Fruit fly (Drosophila melanogaster) whole organism, embryonic: ENCODE measurements around the gene CG4267.

Experiments
- Antp ChIP-seq: fragments of 200-800 bp; sonication (Bioruptor generic); optimal IDR thresholded peaks from 3 replicates; lab custom pipeline; 2016; ENCODE audit warnings: missing biosample characterization, missing genetic modification characterization
- CG10366 ChIP-seq: fragments of 200-800 bp; sonication (Bioruptor generic); IDR thresholded peaks from 2 replicates; pipeline ENCODE4 v1.3.6; 2022; ENCODE audit warnings: missing biosample characterization, missing genetic modification characterization
- CG10543 ChIP-seq: fragments of 200-800 bp; sonication (Bioruptor generic); optimal IDR thresholded peaks from 3 replicates; lab custom pipeline; 2017; ENCODE audit warnings: missing biosample characterization, mild to moderate bottlenecking, missing genetic modification characterization, moderate library complexity
- CG10654 ChIP-seq: fragments of 200-800 bp; sonication (Bioruptor generic); optimal IDR thresholded peaks from 2 replicates; lab custom pipeline; 2016; ENCODE audit warnings: missing biosample characterization, missing genetic modification characterization
- CG12104 ChIP-seq: fragments of 200-800 bp; sonication (Bioruptor generic); optimal IDR thresholded peaks from 3 replicates; lab custom pipeline; 2016; ENCODE audit warnings: missing biosample characterization, missing genetic modification characterization
- CG14667 ChIP-seq: fragments of 200-800 bp; sonication (Bioruptor generic); IDR thresholded peaks from 2 replicates; pipeline ENCODE4 v1.3.6; 2022; ENCODE audit warnings: missing biosample characterization, missing genetic modification characterization
- CG16815 ChIP-seq: fragments of 200-800 bp; sonication (Bioruptor generic); optimal IDR thresholded peaks from 3 replicates; lab custom pipeline; 2017; ENCODE audit warnings: missing biosample characterization, mild to moderate bottlenecking, missing genetic modification characterization
- CG17361 ChIP-seq: fragments of 200-800 bp; sonication (Bioruptor generic); IDR thresholded peaks from 3 replicates; pipeline ENCODE4 v1.3.6; 2022; ENCODE audit warnings: missing biosample characterization, missing genetic modification characterization
- CG17612 ChIP-seq: fragments of 200-800 bp; sonication (Bioruptor generic); IDR thresholded peaks from 2 replicates; pipeline ENCODE4 v1.3.6; 2022; ENCODE audit warnings: missing biosample characterization, missing genetic modification characterization
- CG3281 ChIP-seq: fragments of 200-800 bp; sonication (Bioruptor generic); optimal IDR thresholded peaks from 3 replicates; lab custom pipeline; 2017; ENCODE audit warnings: missing biosample characterization, mild to moderate bottlenecking, missing genetic modification characterization
- CG3407 ChIP-seq: fragments of 200-800 bp; sonication (Bioruptor generic); optimal IDR thresholded peaks from 2 replicates; lab custom pipeline; 2018; ENCODE audit warnings: missing biosample characterization, mild to moderate bottlenecking, missing genetic modification characterization
- CG34224 ChIP-seq: fragments of 200-800 bp; sonication (Bioruptor generic); IDR thresholded peaks from 3 replicates; pipeline ENCODE4 v1.3.6; 2022; ENCODE audit warnings: missing biosample characterization, missing genetic modification characterization; ENCODE audit not compliant: partially characterized antibody
- CG7786 ChIP-seq: fragments of 200-800 bp; sonication (Bioruptor generic); optimal IDR thresholded peaks from 2 replicates; lab custom pipeline; 2016; ENCODE audit warnings: missing biosample characterization, missing genetic modification characterization
- CG7928 ChIP-seq: fragments of 200-800 bp; sonication (Bioruptor generic); optimal IDR thresholded peaks from 2 replicates; lab custom pipeline; 2017; ENCODE audit warnings: missing biosample characterization, mild to moderate bottlenecking, missing genetic modification characterization
- CG7963 ChIP-seq: fragments of 200-800 bp; sonication (Bioruptor generic); IDR thresholded peaks from 3 replicates; pipeline ENCODE4 v1.3.6; 2022; ENCODE audit warnings: missing biosample characterization, missing genetic modification characterization; ENCODE audit not compliant: partially characterized antibody
- CG9437 ChIP-seq: fragments of 200-800 bp; sonication (Bioruptor generic); optimal IDR thresholded peaks from 2 replicates; lab custom pipeline; 2018; ENCODE audit warnings: missing biosample characterization, mild to moderate bottlenecking, missing genetic modification characterization
- CG9609 ChIP-seq: fragments of 200-800 bp; sonication (Bioruptor generic); optimal IDR thresholded peaks from 3 replicates; lab custom pipeline; 2016; ENCODE audit warnings: missing biosample characterization, missing genetic modification characterization
- Dfd ChIP-seq, 2 experiments: fragments of >200 bp; optimal IDR thresholded peaks; 2 replicates each; lab custom pipeline; 2017; ENCODE audit warnings: missing biosample characterization in 2 of 2, missing genetic modification characterization in 2 of 2
- Elba2 ChIP-seq: fragments of 200-800 bp; sonication (Bioruptor generic); optimal IDR thresholded peaks from 3 replicates; lab custom pipeline; 2016; ENCODE audit warnings: missing biosample characterization, missing genetic modification characterization
- GATAe ChIP-seq: fragments of 200-800 bp; sonication (Bioruptor generic); conservative IDR thresholded peaks from 2 replicates; pipeline ENCODE4 v1.3.6; 2022; ENCODE audit warnings: missing biosample characterization, missing genetic modification characterization
- H2.0 ChIP-seq: fragments of 200-800 bp; sonication (Bioruptor generic); IDR thresholded peaks from 2 replicates; pipeline ENCODE4 v1.3.6; 2022; ENCODE audit warnings: missing biosample characterization, missing genetic modification characterization
- HLH3B ChIP-seq: fragments of 200-800 bp; sonication (Bioruptor generic); IDR thresholded peaks from 2 replicates; pipeline ENCODE4 v1.3.6; 2022; ENCODE audit warnings: missing biosample characterization, missing genetic modification characterization
- Lpt ChIP-seq: fragments of >200 bp; optimal IDR thresholded peaks from 2 replicates; lab custom pipeline; 2018; ENCODE audit warnings: missing biosample characterization, missing genetic modification characterization
- Mad ChIP-seq: fragments of 200-800 bp; sonication (Bioruptor generic); optimal IDR thresholded peaks from 2 replicates; lab custom pipeline; 2016; ENCODE audit warnings: missing biosample characterization, missing genetic modification characterization
- Nf-YB ChIP-seq: fragments of 200-800 bp; sonication (Bioruptor generic); optimal IDR thresholded peaks from 3 replicates; lab custom pipeline; 2019; ENCODE audit warnings: missing biosample characterization, mild to moderate bottlenecking, missing genetic modification characterization, moderate library complexity
- Optix ChIP-seq: fragments of 200-800 bp; sonication (Bioruptor generic); IDR thresholded peaks from 3 replicates; pipeline ENCODE4 v1.3.6; 2022; ENCODE audit warnings: missing biosample characterization, missing genetic modification characterization
- Ravus ChIP-seq: fragments of 200-800 bp; sonication (Bioruptor generic); IDR thresholded peaks from 2 replicates; pipeline ENCODE4 v1.3.6; 2022; ENCODE audit warnings: missing biosample characterization, missing genetic modification characterization
- Sox100B ChIP-seq: fragments of 200-800 bp; sonication (Bioruptor generic); optimal IDR thresholded peaks from 3 replicates; lab custom pipeline; 2018; ENCODE audit warnings: missing biosample characterization, mild to moderate bottlenecking, missing genetic modification characterization
- TFAM ChIP-seq: fragments of 200-800 bp; sonication (Bioruptor generic); optimal IDR thresholded peaks from 2 replicates; lab custom pipeline; 2017; ENCODE audit warnings: missing biosample characterization, missing genetic modification characterization, inconsistent platforms
- al ChIP-seq: fragments of 200-800 bp; sonication (Bioruptor generic); IDR thresholded peaks from 2 replicates; pipeline ENCODE4 v1.3.6; 2022; ENCODE audit warnings: missing biosample characterization, missing genetic modification characterization
- ap ChIP-seq: fragments of 200-800 bp; sonication (Bioruptor generic); IDR thresholded peaks from 2 replicates; pipeline ENCODE4 v1.3.6; 2022; ENCODE audit warnings: missing biosample characterization, missing genetic modification characterization
- ara ChIP-seq: fragments of 200-800 bp; sonication (Bioruptor generic); IDR thresholded peaks from 2 replicates; pipeline ENCODE4 v1.3.6; 2022; ENCODE audit warnings: missing biosample characterization, missing genetic modification characterization
- az2 ChIP-seq: fragments of 200-800 bp; sonication (Bioruptor generic); optimal IDR thresholded peaks from 3 replicates; lab custom pipeline; 2016; ENCODE audit warnings: missing biosample characterization, missing genetic modification characterization
- cas ChIP-seq: fragments of 200-800 bp; sonication (Bioruptor generic); IDR thresholded peaks from 2 replicates; pipeline ENCODE4 v1.3.6; 2022; ENCODE audit warnings: missing biosample characterization, missing genetic modification characterization
- cg ChIP-seq: fragments of 200-800 bp; sonication (Bioruptor generic); optimal IDR thresholded peaks from 3 replicates; lab custom pipeline; 2019; ENCODE audit warnings: missing biosample characterization, mild to moderate bottlenecking, missing genetic modification characterization, moderate library complexity
- corto ChIP-seq: fragments of 200-800 bp; sonication (Bioruptor generic); optimal IDR thresholded peaks from 2 replicates; lab custom pipeline; 2016; ENCODE audit warnings: missing biosample characterization, mild to moderate bottlenecking, missing genetic modification characterization, moderate library complexity
- crol ChIP-seq: fragments of 200-800 bp; sonication (Bioruptor generic); IDR thresholded peaks from 2 replicates; pipeline ENCODE4 v1.3.6; 2022; ENCODE audit warnings: missing biosample characterization, missing genetic modification characterization
- cwo ChIP-seq: fragments of 200-800 bp; sonication (Bioruptor generic); optimal IDR thresholded peaks from 3 replicates; lab custom pipeline; 2017; ENCODE audit warnings: missing biosample characterization, missing genetic modification characterization, mild to moderate bottlenecking, moderate library complexity, missing genetic modification reagents
- dan ChIP-seq: fragments of 200-800 bp; sonication (Bioruptor generic); IDR thresholded peaks from 2 replicates; pipeline ENCODE4 v1.3.6; 2022; ENCODE audit warnings: missing biosample characterization, missing genetic modification characterization
- eve ChIP-seq, 2 experiments: fragments of >200 bp; optimal IDR thresholded peaks; 2 replicates each; lab custom pipeline; 2017; ENCODE audit warnings: missing biosample characterization in 2 of 2, missing genetic modification characterization in 2 of 2
- fd64A ChIP-seq: fragments of 200-800 bp; sonication (Bioruptor generic); optimal IDR thresholded peaks from 3 replicates; lab custom pipeline; 2018; ENCODE audit warnings: missing biosample characterization, mild to moderate bottlenecking, missing genetic modification characterization
- gt ChIP-seq: fragments of 200-800 bp; sonication (Bioruptor generic); IDR thresholded peaks from 2 replicates; pipeline ENCODE4 v1.3.6; 2022; ENCODE audit warnings: missing biosample characterization, missing genetic modification characterization
- inv ChIP-seq: fragments of 200-800 bp; sonication (Bioruptor generic); IDR thresholded peaks from 2 replicates; pipeline ENCODE4 v1.3.6; 2022; ENCODE audit warnings: missing biosample characterization, missing genetic modification characterization; ENCODE audit not compliant: partially characterized antibody
- pho ChIP-seq: fragments of 200-800 bp; sonication (Bioruptor generic); optimal IDR thresholded peaks from 2 replicates; lab custom pipeline; 2016; ENCODE audit warnings: missing biosample characterization, missing genetic modification characterization
- rib ChIP-seq: fragments of 200-800 bp; sonication (Bioruptor generic); IDR thresholded peaks from 2 replicates; pipeline ENCODE4 v1.3.6; 2022; ENCODE audit warnings: missing biosample characterization, missing genetic modification characterization
- ro ChIP-seq: fragments of 200-800 bp; sonication (Bioruptor generic); IDR thresholded peaks from 2 replicates; pipeline ENCODE4 v1.3.6; 2022; ENCODE audit warnings: missing biosample characterization, missing genetic modification characterization
- sens-2 ChIP-seq: fragments of 200-800 bp; sonication (Bioruptor generic); IDR thresholded peaks from 2 replicates; pipeline ENCODE4 v1.3.6; 2022; ENCODE audit warnings: missing biosample characterization, missing genetic modification characterization
- sim ChIP-seq: fragments of 200-800 bp; sonication (Bioruptor generic); IDR thresholded peaks from 2 replicates; pipeline ENCODE4 v1.3.6; 2022; ENCODE audit warnings: missing biosample characterization, missing genetic modification characterization
- tio ChIP-seq: fragments of 200-800 bp; sonication (Bioruptor generic); optimal IDR thresholded peaks from 2 replicates; lab custom pipeline; 2017; ENCODE audit warnings: missing biosample characterization, missing genetic modification characterization, inconsistent platforms
- trem ChIP-seq: fragments of 200-800 bp; optimal IDR thresholded peaks from 3 replicates; lab custom pipeline; 2019; ENCODE audit warnings: missing biosample characterization, mild to moderate bottlenecking, missing genetic modification characterization, moderate library complexity
- trh ChIP-seq: fragments of 200-800 bp; sonication (Bioruptor generic); optimal IDR thresholded peaks from 2 replicates; lab custom pipeline; 2016; ENCODE audit warnings: missing biosample characterization, missing genetic modification characterization
- zfh2 ChIP-seq: fragments of 200-800 bp; sonication (Bioruptor generic); optimal IDR thresholded peaks from 2 replicates; lab custom pipeline; 2016; ENCODE audit warnings: missing biosample characterization, missing genetic modification characterization

Gene CG4267

DNA sequence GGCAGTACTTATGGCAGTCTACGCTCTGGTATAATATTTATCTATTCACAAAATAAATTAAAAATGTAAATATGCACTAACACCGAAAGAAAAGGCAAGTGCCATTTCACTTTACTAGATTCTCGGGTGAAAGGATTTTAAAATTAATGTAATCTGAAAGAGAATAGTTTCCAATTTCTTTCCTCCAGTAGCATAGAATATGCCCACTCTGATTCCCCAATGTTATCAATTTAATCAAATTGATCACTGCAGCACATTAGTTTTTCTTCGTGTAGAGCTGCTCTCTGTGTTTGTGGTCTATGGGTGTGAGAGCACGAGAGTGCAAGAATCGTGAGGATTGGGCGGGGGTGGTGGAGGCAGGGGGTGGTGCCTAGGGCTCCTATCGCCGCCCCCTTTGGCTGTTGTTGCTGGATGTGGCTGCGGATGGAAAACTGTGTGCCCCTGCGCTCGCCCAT, 41.0 kb upstream of the CG4267 start (continued):
- peak; percentile 75 for TF ChIP-seq Optix (GFP tag; lab: Robert Waterston, UW)
- peak; percentile 60 for TF ChIP-seq CG10366 (GFP tag; lab: Robert Waterston, UW)
- peak; percentile 66 for TF ChIP-seq CG10654
- no peak for TF ChIP-seq cas (GFP tag; lab: Robert Waterston, UW)
- TF ChIP-seq CG10543 (GFP tag; lab: Kevin White, UChicago) = peak; percentile 26
- TF ChIP-seq CG17361 = no peak; the same call in 2 of the 3 replicates
- peak; percentile 58; the same call in 1 of the 2 replicates for TF ChIP-seq gt
- no peak for TF ChIP-seq sens-2 (GFP tag; lab: Robert Waterston, UW)
- TF ChIP-seq dan (GFP tag; lab: Robert Waterston, UW) = no peak
- TF ChIP-seq Nf-YB (GFP tag; lab: Kevin White, UChicago) = peak; percentile 66
- no peak for TF ChIP-seq Elba2
- TF ChIP-seq HLH3B (GFP tag; lab: Robert Waterston, UW) = peak; percentile 71
- TF ChIP-seq pho = no peak
- no peak for TF ChIP-seq CG17612 (GFP tag; lab: Robert Waterston, UW)
- peak; percentile 86 for TF ChIP-seq CG12104 (GFP tag; lab: Kevin White, UChicago)
- TF ChIP-seq rib (GFP tag; lab: Robert Waterston, UW) = no peak
- TF ChIP-seq H2.0 = peak; percentile 61
- TF ChIP-seq CG9609 (GFP tag; lab: Kevin White, UChicago) = peak; percentile 44
- peak; percentile 89 for TF ChIP-seq CG3407 (GFP tag; lab: Kevin White, UChicago)
- TF ChIP-seq CG16815 (GFP tag; lab: Kevin White, UChicago) = peak; percentile 80
- no peak for TF ChIP-seq zfh2 (GFP tag; lab: Kevin White, UChicago)
- TF ChIP-seq GATAe (GFP tag; lab: Robert Waterston, UW) = no peak
- TF ChIP-seq CG7963 = no peak
- peak; percentile 74 for TF ChIP-seq ap (GFP tag; lab: Robert Waterston, UW)
- TF ChIP-seq trh = peak; percentile 69
- TF ChIP-seq al (GFP tag; lab: Robert Waterston, UW) = no peak
- peak; percentile 89 for TF ChIP-seq trem (tag; lab: Kevin White, UChicago)
- TF ChIP-seq Sox100B (GFP tag; lab: Kevin White, UChicago) = peak; percentile 92
- TF ChIP-seq CG9437 (GFP tag; lab: Kevin White, UChicago) = peak; percentile 70
- peak in 1 of 2 experiments; percentile 92 for TF ChIP-seq eve (GFP tag; optimal IDR thresholded peaks at IDR 0.05; lab: Kevin White, UChicago)
- no peak for TF ChIP-seq Lpt (GFP tag; lab: Kevin White, UChicago)
- peak; percentile 50 for TF ChIP-seq cwo (GFP tag; lab: Kevin White, UChicago)
- TF ChIP-seq ro (GFP tag; lab: Robert Waterston, UW) = no peak
- peak; percentile 55; the same call in 1 of the 2 replicates for TF ChIP-seq sim (GFP tag; lab: Robert Waterston, UW)
- no peak for TF ChIP-seq CG7928 (GFP tag; lab: Kevin White, UChicago)
- peak; percentile 59 for TF ChIP-seq CG7786 (GFP tag; lab: Kevin White, UChicago)
- TF ChIP-seq CG34224 (GFP tag; lab: Robert Waterston, UW) = no peak
- TF ChIP-seq CG3281 = peak; percentile 34
- TF ChIP-seq Antp (GFP tag; lab: Kevin White, UChicago) = peak; percentile 54
- peak; percentile 45; the same call in 1 of the 2 replicates for TF ChIP-seq CG14667 (GFP tag; lab: Robert Waterston, UW)
- TF ChIP-seq fd64A (GFP tag; lab: Kevin White, UChicago) = peak; percentile 90
- TF ChIP-seq Mad (GFP tag; lab: Kevin White, UChicago) = peak; percentile 42
- TF ChIP-seq Dfd (GFP tag; optimal IDR thresholded peaks at IDR 0.05; lab: Kevin White, UChicago) = no peak
- peak; percentile 88 for TF ChIP-seq ara (GFP tag; lab: Robert Waterston, UW)
- TF ChIP-seq TFAM (GFP tag; lab: Kevin White, UChicago) = peak; percentile 67
- TF ChIP-seq Ravus (GFP tag; lab: Robert Waterston, UW) = no peak; the same call in 1 of the 2 replicates
- no peak for TF ChIP-seq inv (GFP tag; lab: Robert Waterston, UW)
- TF ChIP-seq corto (GFP tag; lab: Kevin White, UChicago) = peak; percentile 42
- TF ChIP-seq tio = peak; percentile 84
- TF ChIP-seq cg (GFP tag; lab: Kevin White, UChicago) = no peak
- peak; percentile 86 for TF ChIP-seq az2
- TF ChIP-seq crol = peak; percentile 95
